Fruit fly (Drosophila melanogaster): ENCODE results near the gene CG10877.

Gene CG10877

DNA sequence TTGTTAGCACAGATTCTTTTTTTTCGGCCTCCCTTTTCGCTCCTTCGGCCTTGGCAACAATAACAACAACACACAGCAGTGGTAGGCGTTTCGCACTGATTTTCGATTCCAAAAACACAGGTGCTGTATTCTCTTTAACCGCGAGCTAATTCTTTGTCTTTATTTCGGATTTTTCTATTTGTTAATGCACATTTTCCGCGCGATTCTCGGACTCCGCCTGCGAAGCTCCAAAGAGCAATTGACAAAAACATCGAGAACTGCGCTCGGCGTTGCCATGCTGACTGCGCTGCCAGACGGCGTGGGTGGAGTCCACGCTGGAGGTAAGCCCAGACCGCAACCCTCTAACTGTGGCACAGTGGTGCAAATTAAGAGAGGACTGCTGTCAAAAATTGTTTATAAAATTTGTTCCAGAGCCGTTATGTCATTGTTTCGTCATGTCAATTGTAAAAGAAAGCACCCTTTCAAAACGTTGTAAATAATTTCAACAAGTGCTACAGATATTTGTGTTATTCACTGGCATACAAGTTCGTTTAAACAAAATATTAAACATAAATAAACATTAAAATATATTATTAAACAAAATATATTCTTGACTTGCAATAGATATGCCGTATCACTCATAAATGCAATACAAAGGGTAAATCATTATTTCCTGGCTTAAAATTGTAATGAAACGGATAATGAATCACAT is 6.3 kb downstream of the CG10877 start, which contains the start of the genes DPCoAC and CG5180 (continued):
- TF ChIP-seq Oli (tag; optimal IDR thresholded peaks at IDR 0.05) = peak; percentile 46
- TF ChIP-seq CG3995 (GFP tag; optimal IDR thresholded peaks at IDR 0.05) = peak; percentile 0
- TF ChIP-seq z (GFP tag; IDR thresholded peaks at IDR 0.05) = no peak
- TF ChIP-seq Bgb (GFP tag; IDR thresholded peaks at IDR 0.05; ENCODE audit: partially characterized antibody) = peak; percentile 83
- TF ChIP-seq CG12104 (GFP tag; optimal IDR thresholded peaks at IDR 0.05) = no peak
- peak; percentile 63 for TF ChIP-seq CG10654 (GFP tag; optimal IDR thresholded peaks at IDR 0.05)
- TF ChIP-seq Ptx1 (GFP tag; IDR thresholded peaks at IDR 0.05) = peak; percentile 73
- TF ChIP-seq CG12155 (GFP tag; optimal IDR thresholded peaks at IDR 0.05) = peak; percentile 87
- TF ChIP-seq CG10267 (tag; optimal IDR thresholded peaks at IDR 0.05) = peak; percentile 60
- no peak for TF ChIP-seq YL-1 (GFP tag; optimal IDR thresholded peaks at IDR 0.05)
- TF ChIP-seq nmo (GFP tag; optimal IDR thresholded peaks at IDR 0.05) = peak; percentile 51
- no peak for TF ChIP-seq cad (GFP tag; optimal IDR thresholded peaks at IDR 0.05)
- no peak for TF ChIP-seq Kr (GFP tag; optimal IDR thresholded peaks at IDR 0.05)
- TF ChIP-seq nau (GFP tag; optimal IDR thresholded peaks at IDR 0.05) = no peak
- TF ChIP-seq gem (tag; optimal IDR thresholded peaks at IDR 0.05) = peak; percentile 56
- TF ChIP-seq CG6683 (GFP tag; optimal IDR thresholded peaks at IDR 0.05) = no peak
- TF ChIP-seq ara (GFP tag; IDR thresholded peaks at IDR 0.05) = peak; percentile 58
- peak; percentile 94 for TF ChIP-seq pzg (GFP tag; optimal IDR thresholded peaks at IDR 0.05)
- TF ChIP-seq CG2712 (tag; optimal IDR thresholded peaks at IDR 0.05) = peak; percentile 43
- TF ChIP-seq trem (tag; optimal IDR thresholded peaks at IDR 0.05) = peak; percentile 37
- TF ChIP-seq CG15601 (tag; optimal IDR thresholded peaks at IDR 0.05) = no peak
- TF ChIP-seq disco-r (GFP tag; optimal IDR thresholded peaks at IDR 0.05) = no peak
- no peak for TF ChIP-seq ATbp (GFP tag; optimal IDR thresholded peaks at IDR 0.05)
- peak; percentile 68 for TF ChIP-seq sug (tag; optimal IDR thresholded peaks at IDR 0.05)
- peak; percentile 78 for TF ChIP-seq CG2120 (GFP tag; optimal IDR thresholded peaks at IDR 0.05)
- peak; percentile 73 for TF ChIP-seq dysf (GFP tag; IDR thresholded peaks at IDR 0.05)
- no peak for TF ChIP-seq BtbVII (GFP tag; optimal IDR thresholded peaks at IDR 0.05)
- 0 out of 2 replicates have a peak, but pooled peaks have one; percentile 39 for TF ChIP-seq tna (GFP tag; IDR thresholded peaks at IDR 0.05; ENCODE audit: partially characterized antibody)
- TF ChIP-seq Trl (optimal IDR thresholded peaks at IDR 0.05) = no peak
- peak; percentile 38 for TF ChIP-seq Trl (GFP tag; optimal IDR thresholded peaks at IDR 0.05)
- peak; percentile 71 for TF ChIP-seq Ada2b (GFP tag; IDR thresholded peaks at IDR 0.05)
- no peak for TF ChIP-seq CG11695 (GFP tag; IDR thresholded peaks at IDR 0.05)
- peak; percentile 95 for TF ChIP-seq Ets65A (GFP tag)
- TF ChIP-seq CG18764 (GFP tag; optimal IDR thresholded peaks at IDR 0.05) = peak; percentile 52
- peak; percentile 84; the same call in 1 of the 4 replicates for TF ChIP-seq chinmo (GFP tag; IDR thresholded peaks at IDR 0.05; ENCODE audit: partially characterized antibody)
- peak; percentile 71 for TF ChIP-seq ash1 (GFP tag; optimal IDR thresholded peaks at IDR 0.05)
- TF ChIP-seq CG12769 (tag; optimal IDR thresholded peaks at IDR 0.05) = peak; percentile 75
- TF ChIP-seq CG1024 (GFP tag; IDR thresholded peaks at IDR 0.05) = peak; percentile 58; the same call in 1 of the 2 replicates
- peak; percentile 62 for TF ChIP-seq CG17912 (GFP tag; optimal IDR thresholded peaks at IDR 0.05)
- TF ChIP-seq CHES-1-like (GFP tag; optimal IDR thresholded peaks at IDR 0.05) = peak; percentile 68
- TF ChIP-seq CG9727 (GFP tag; optimal IDR thresholded peaks at IDR 0.05) = peak; percentile 73
- peak; percentile 86 for TF ChIP-seq CG32532 (GFP tag; IDR thresholded peaks at IDR 0.05)
- TF ChIP-seq D19B (GFP tag; optimal IDR thresholded peaks at IDR 0.05) = no peak
- TF ChIP-seq NfI (GFP tag; optimal IDR thresholded peaks at IDR 0.05) = peak; percentile 72
- TF ChIP-seq Gug (GFP tag; IDR thresholded peaks at IDR 0.05) = peak; percentile 86
- TF ChIP-seq Eip74EF (GFP tag; optimal IDR thresholded peaks at IDR 0.05) = no peak
- TF ChIP-seq CG14441 (GFP tag; IDR thresholded peaks at IDR 0.05) = peak; percentile 80
- TF ChIP-seq NC2β (GFP tag; optimal IDR thresholded peaks at IDR 0.05) = peak; percentile 30
- peak; percentile 37 for TF ChIP-seq Bteb2 (GFP tag; optimal IDR thresholded peaks at IDR 0.05)
- TF ChIP-seq CG4730 (GFP tag; IDR thresholded peaks at IDR 0.05) = peak; percentile 56; the same call in 1 of the 2 replicates
